Fruit fly (Drosophila melanogaster) Kc167 (cell line): ENCODE measurements around the gene CG11369.

Experiments
- Myc ChIP-seq: fragments of >200 bp; optimal IDR thresholded peaks from 2 replicates; lab custom pipeline; 2017; ENCODE audit warnings: missing external identifiers
- psq ChIP-seq: fragments of >200 bp; optimal IDR thresholded peaks from 2 replicates; lab custom pipeline; 2017; ENCODE audit warnings: missing external identifiers

DNA sequence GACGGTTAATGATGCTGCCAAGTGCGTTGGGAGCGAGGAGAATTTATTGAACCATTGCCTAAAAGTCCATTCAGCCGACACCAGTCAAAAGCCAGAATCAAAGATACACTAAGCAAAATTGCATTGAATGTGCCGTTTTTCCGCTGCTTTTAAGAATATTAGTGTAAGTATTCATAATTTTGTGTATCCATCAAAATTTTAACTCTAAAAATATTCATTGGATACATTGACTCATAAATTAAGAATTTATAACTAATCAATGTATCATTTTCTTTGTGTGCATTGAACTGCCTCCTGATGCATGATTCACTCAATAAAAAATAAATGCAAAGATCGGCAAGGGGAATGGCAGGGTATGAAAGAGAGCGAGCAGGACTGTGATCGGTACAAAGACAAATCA is 15.4 kb upstream of the CG11369 start:
- TF ChIP-seq psq (lab: Kevin White, UChicago) (no peak), Myc (lab: Kevin White, UChicago) (no peak)
